Fruit fly (Drosophila melanogaster) whole organism, adult: ENCODE data around the gene CheB38a.

Source experiments
- CG11617 ChIP-seq: fragments of 200-800 bp; sonication (Bioruptor generic); optimal IDR thresholded peaks from 2 replicates; lab custom pipeline; 2017; ENCODE audit warnings: mild to moderate bottlenecking, missing biosample characterization, missing genetic modification reagents, missing genetic modification characterization
- CG12768 ChIP-seq: fragments of 200-800 bp; sonication (Bioruptor generic); optimal IDR thresholded peaks from 2 replicates; lab custom pipeline; 2017; ENCODE audit warnings: missing biosample characterization, missing genetic modification characterization, mild to moderate bottlenecking, moderate library complexity, missing genetic modification reagents
- CG14711 ChIP-seq: fragments of 200-800 bp; sonication (Bioruptor generic); optimal IDR thresholded peaks from 2 replicates; lab custom pipeline; 2018; ENCODE audit warnings: missing biosample characterization, mild to moderate bottlenecking, missing genetic modification characterization, moderate library complexity
- CG1620 ChIP-seq: fragments of 200-800 bp; sonication (Bioruptor generic); optimal IDR thresholded peaks from 2 replicates; lab custom pipeline; 2016; ENCODE audit warnings: missing biosample characterization, missing genetic modification characterization
- CG33017 ChIP-seq: fragments of 200-800 bp; sonication (Bioruptor generic); optimal IDR thresholded peaks from 2 replicates; lab custom pipeline; 2018; ENCODE audit warnings: missing biosample characterization, mild to moderate bottlenecking, missing genetic modification characterization, moderate library complexity
- CG5204 ChIP-seq: fragments of 200-800 bp; sonication (Bioruptor generic); optimal IDR thresholded peaks from 2 replicates; lab custom pipeline; 2016; ENCODE audit warnings: missing biosample characterization, missing genetic modification characterization
- CG7045 ChIP-seq: fragments of 200-800 bp; sonication (Bioruptor generic); optimal IDR thresholded peaks from 2 replicates; lab custom pipeline; 2017; ENCODE audit warnings: missing biosample characterization, mild to moderate bottlenecking, missing genetic modification characterization
- CG7101 ChIP-seq: fragments of 200-800 bp; sonication (Bioruptor generic); optimal IDR thresholded peaks from 2 replicates; lab custom pipeline; 2018; ENCODE audit warnings: missing biosample characterization, mild to moderate bottlenecking, missing genetic modification characterization, moderate library complexity
- Clk ChIP-seq: fragments of 200-800 bp; sonication (Bioruptor generic); optimal IDR thresholded peaks from 2 replicates; lab custom pipeline; 2017; ENCODE audit warnings: missing biosample characterization, missing genetic modification characterization
- Crg-1 ChIP-seq: fragments of 200-800 bp; sonication (Bioruptor generic); optimal IDR thresholded peaks from 2 replicates; lab custom pipeline; 2016; ENCODE audit warnings: missing biosample characterization, missing genetic modification characterization
- Hr96 ChIP-seq: fragments of 200-800 bp; sonication (Bioruptor generic); optimal IDR thresholded peaks from 2 replicates; lab custom pipeline; 2016; ENCODE audit warnings: missing biosample characterization, missing genetic modification characterization
- Mnt ChIP-seq: fragments of 200-800 bp; sonication (Bioruptor generic); optimal IDR thresholded peaks from 2 replicates; lab custom pipeline; 2016; ENCODE audit warnings: missing biosample characterization, mild to moderate bottlenecking, missing genetic modification characterization
- bab1 ChIP-seq: fragments of 200-800 bp; sonication (Bioruptor generic); optimal IDR thresholded peaks from 3 replicates; lab custom pipeline; 2019; ENCODE audit warnings: missing biosample characterization, mild to moderate bottlenecking, missing genetic modification characterization, moderate library complexity
- cic ChIP-seq: fragments of 200-800 bp; sonication (Bioruptor generic); optimal IDR thresholded peaks from 2 replicates; lab custom pipeline; 2017; ENCODE audit warnings: missing biosample characterization, mild to moderate bottlenecking, missing genetic modification characterization, moderate library complexity
- cnc ChIP-seq, 2 experiments: fragments of >200 bp; optimal IDR thresholded peaks; 2 replicates each; lab custom pipeline; 2017
- kay ChIP-seq: fragments of 200-800 bp; sonication (Bioruptor generic); peaks from one replicate; lab custom pipeline; 2016; ENCODE audit warnings: missing biosample characterization, missing genetic modification characterization, borderline replicate concordance
- ovo ChIP-seq: fragments of 200-800 bp; sonication (Bioruptor generic); optimal IDR thresholded peaks from 2 replicates; lab custom pipeline; 2016; ENCODE audit warnings: missing biosample characterization, missing genetic modification characterization
- pad ChIP-seq: fragments of 200-800 bp; sonication (Bioruptor generic); optimal IDR thresholded peaks from 3 replicates; lab custom pipeline; 2017; ENCODE audit warnings: missing biosample characterization, missing genetic modification characterization, mild to moderate bottlenecking, moderate library complexity, missing genetic modification reagents
- tj ChIP-seq: fragments of 200-800 bp; sonication (Bioruptor generic); optimal IDR thresholded peaks from 3 replicates; lab custom pipeline; 2017; ENCODE audit warnings: missing biosample characterization, mild to moderate bottlenecking, missing genetic modification characterization, moderate library complexity
- toe ChIP-seq: fragments of 200-800 bp; sonication (Bioruptor generic); optimal IDR thresholded peaks from 2 replicates; lab custom pipeline; 2016; ENCODE audit warnings: missing biosample characterization, missing genetic modification characterization

Gene CheB38a

dm6 chr2L:20797515-20797847 is 20.9 kb downstream of the CheB38a start, which contains the start of gene CG9328:
CG9328 (plus strand) TSS chr2L:20797715.
- TF ChIP-seq ovo (GFP tag; lab: Kevin White, UChicago) (peak; percentile 2), CG12768 (no peak), cnc (optimal IDR thresholded peaks at IDR 0.05; lab: Kevin White, UChicago) (no peak), bab1 (GFP tag; lab: Kevin White, UChicago) (peak; percentile 62), Hr96 (GFP tag; lab: Kevin White, UChicago) (peak; percentile 33), CG7045 (no peak), CG14711 (tag; lab: Kevin White, UChicago) (peak; percentile 31), CG7101 (tag; lab: Kevin White, UChicago) (peak; percentile 47), CG33017 (tag; lab: Kevin White, UChicago) (peak; percentile 4), tj (GFP tag; lab: Kevin White, UChicago) (peak; percentile 12), Mnt (GFP tag; lab: Kevin White, UChicago) (peak; percentile 47)

- TF ChIP-seq CG11617 (GFP tag; lab: Kevin White, UChicago): no peak
- peak; percentile 3 for TF ChIP-seq toe (GFP tag; lab: Kevin White, UChicago)
- peak; percentile 21 for TF ChIP-seq tj (GFP tag; lab: Kevin White, UChicago)
Observed at dm6 chr2L:20796758-20797514, 21.4 kb downstream of the CheB38a start, which contains the start of gene vari. vari (minus strand) TSS chr2L:20797042.

dm6 chr2L:20795774-20796173 is 22.6 kb downstream of the CheB38a start:
- no peak for TF ChIP-seq CG12768
- TF ChIP-seq cic (GFP tag; lab: Kevin White, UChicago): no peak
- no peak for TF ChIP-seq Clk (GFP tag; lab: Kevin White, UChicago)
- TF ChIP-seq CG7045: no peak
- TF ChIP-seq CG1620 (GFP tag; lab: Kevin White, UChicago): no peak
- TF ChIP-seq Mnt (GFP tag; lab: Kevin White, UChicago): no peak
- no peak for TF ChIP-seq cnc (optimal IDR thresholded peaks at IDR 0.05; lab: Kevin White, UChicago)
- no peak for TF ChIP-seq CG33017 (tag; lab: Kevin White, UChicago)
- TF ChIP-seq CG14711 (tag; lab: Kevin White, UChicago): no peak

dm6 chr2L:20794656-20795055 is 23.7 kb downstream of the CheB38a start:
- TF ChIP-seq cnc (optimal IDR thresholded peaks at IDR 0.05; lab: Kevin White, UChicago): no peak

dm6 chr2L:20793881-20794280 is 24.5 kb downstream of the CheB38a start:
- TF ChIP-seq pad: peak; percentile 9
- TF ChIP-seq Hr96 (GFP tag; lab: Kevin White, UChicago): peak; percentile 6
- TF ChIP-seq Mnt (GFP tag; lab: Kevin White, UChicago): peak; percentile 77
- peak; percentile 79 for TF ChIP-seq bab1 (GFP tag; lab: Kevin White, UChicago)
- TF ChIP-seq CG5204: no peak
- no peak for TF ChIP-seq Crg-1
- peak; percentile 33 for TF ChIP-seq ovo (GFP tag; lab: Kevin White, UChicago)
- peak; percentile 70 for TF ChIP-seq CG12768
- no peak for TF ChIP-seq CG1620 (GFP tag; lab: Kevin White, UChicago)
- peak; percentile 63 for TF ChIP-seq CG33017 (tag; lab: Kevin White, UChicago)
- no peak for TF ChIP-seq CG7045
- peak; percentile 51 for TF ChIP-seq CG7101 (tag; lab: Kevin White, UChicago)
- TF ChIP-seq Clk (GFP tag; lab: Kevin White, UChicago): no peak
- no peak for TF ChIP-seq CG11617 (GFP tag; lab: Kevin White, UChicago)
- TF ChIP-seq kay (GFP tag; lab: Kevin White, UChicago): peak; percentile 93
- TF ChIP-seq CG14711 (tag; lab: Kevin White, UChicago): peak; percentile 19
- TF ChIP-seq cic (GFP tag; lab: Kevin White, UChicago): peak; percentile 67
- no peak for TF ChIP-seq toe (GFP tag; lab: Kevin White, UChicago)
- peak; percentile 13 for TF ChIP-seq tj (GFP tag; lab: Kevin White, UChicago)
- TF ChIP-seq cnc (optimal IDR thresholded peaks at IDR 0.05; lab: Kevin White, UChicago): no peak

- peak; percentile 72 for TF ChIP-seq kay (GFP tag; lab: Kevin White, UChicago)
- peak; percentile 6 for TF ChIP-seq Mnt (GFP tag; lab: Kevin White, UChicago)
- TF ChIP-seq CG14711 (tag; lab: Kevin White, UChicago): no peak
- no peak for TF ChIP-seq Hr96 (GFP tag; lab: Kevin White, UChicago)
- TF ChIP-seq ovo (GFP tag; lab: Kevin White, UChicago): no peak
- TF ChIP-seq Clk (GFP tag; lab: Kevin White, UChicago): no peak
- no peak for TF ChIP-seq cic (GFP tag; lab: Kevin White, UChicago)
- peak; percentile 95 for TF ChIP-seq tj (GFP tag; lab: Kevin White, UChicago)
- no peak for TF ChIP-seq CG5204
- TF ChIP-seq CG7101 (tag; lab: Kevin White, UChicago): no peak
- TF ChIP-seq cnc (optimal IDR thresholded peaks at IDR 0.05; lab: Kevin White, UChicago): no peak
- peak; percentile 62 for TF ChIP-seq CG12768
- no peak for TF ChIP-seq Crg-1
- no peak for TF ChIP-seq CG11617 (GFP tag; lab: Kevin White, UChicago)
- no peak for TF ChIP-seq CG1620 (GFP tag; lab: Kevin White, UChicago)
- TF ChIP-seq CG33017 (tag; lab: Kevin White, UChicago): no peak
- no peak for TF ChIP-seq CG7045
Observed at dm6 chr2L:20792988-20793544, 25.3 kb downstream of the CheB38a start.
